Worm (Caenorhabditis elegans) whole organism, L2 larva: Measurements from ENCODE around the gene sid-5.

ENCODE experiments used
- C34F6.9 ChIP-seq: fragments of 150-350 bp; optimal IDR thresholded peaks from 2 replicates; lab custom pipeline; 2014; ENCODE audit warnings: missing biosample characterization, missing genetic modification characterization
- F13H6.1 ChIP-seq: sonication (generic microtip); optimal IDR thresholded peaks from 2 replicates; lab custom pipeline; 2016; ENCODE audit warnings: missing genetic modification characterization, missing compliant biosample characterization
- R02D3.7 ChIP-seq: fragments of 150-350 bp; optimal IDR thresholded peaks from 2 replicates; lab custom pipeline; 2014; ENCODE audit warnings: missing biosample characterization, missing genetic modification characterization
- Y55F3AM.14 ChIP-seq: fragments of 200-800 bp; sonication (Bioruptor generic); optimal IDR thresholded peaks from 2 replicates; lab custom pipeline; 2018; ENCODE audit warnings: mild to moderate bottlenecking, missing genetic modification characterization, missing compliant biosample characterization
- ZK546.5 ChIP-seq: sonication (generic microtip); optimal IDR thresholded peaks from 2 replicates; lab custom pipeline; 2017; ENCODE audit warnings: missing biosample characterization, missing genetic modification characterization
- aly-2 ChIP-seq: fragments of 150-350 bp; optimal IDR thresholded peaks from 2 replicates; lab custom pipeline; 2014; ENCODE audit warnings: missing biosample characterization, missing genetic modification characterization
- ama-1 ChIP-seq: fragments of 150-350 bp; optimal IDR thresholded peaks from 2 replicates; lab custom pipeline; 2018; ENCODE audit warnings: inconsistent platforms
- ceh-16 ChIP-seq: fragments of 150-350 bp; optimal IDR thresholded peaks from 2 replicates; lab custom pipeline; 2014; ENCODE audit warnings: missing biosample characterization, missing genetic modification characterization
- ceh-82 ChIP-seq: fragments of 150-350 bp; optimal IDR thresholded peaks from 2 replicates; lab custom pipeline; 2014; ENCODE audit warnings: missing biosample characterization, missing genetic modification characterization
- crh-2 ChIP-seq: sonication (generic microtip); optimal IDR thresholded peaks from 2 replicates; lab custom pipeline; 2017; ENCODE audit warnings: missing biosample characterization, missing genetic modification characterization
- dmd-4 ChIP-seq: sonication (generic microtip); optimal IDR thresholded peaks from 2 replicates; lab custom pipeline; 2017; ENCODE audit warnings: missing biosample characterization, missing genetic modification characterization
- egl-27 ChIP-seq: sonication (generic microtip); optimal IDR thresholded peaks from 3 replicates; lab custom pipeline; 2017; ENCODE audit warnings: missing biosample characterization, missing genetic modification reagents, missing genetic modification characterization
- elt-1 ChIP-seq: fragments of 150-350 bp; optimal IDR thresholded peaks from 2 replicates; lab custom pipeline; 2014; ENCODE audit warnings: missing biosample characterization, missing genetic modification characterization
- elt-3 ChIP-seq: sonication (generic microtip); optimal IDR thresholded peaks from 2 replicates; lab custom pipeline; 2017; ENCODE audit warnings: missing biosample characterization, missing genetic modification characterization
- fos-1 ChIP-seq: fragments of 150-350 bp; optimal IDR thresholded peaks from 2 replicates; lab custom pipeline; 2014; ENCODE audit warnings: missing biosample characterization, missing genetic modification characterization
- gmeb-1 ChIP-seq: fragments of 150-350 bp; optimal IDR thresholded peaks from 2 replicates; lab custom pipeline; 2014; ENCODE audit warnings: missing biosample characterization, missing genetic modification characterization
- lin-11 ChIP-seq: fragments of 150-350 bp; sonication (generic microtip); optimal IDR thresholded peaks from 2 replicates; lab custom pipeline; 2014; ENCODE audit warnings: missing biosample characterization, missing genetic modification characterization, inconsistent platforms, mixed read lengths
- lin-13 ChIP-seq: fragments of 150-350 bp; optimal IDR thresholded peaks from 2 replicates; lab custom pipeline; 2014; ENCODE audit warnings: missing biosample characterization, missing genetic modification reagents, missing genetic modification characterization
- lin-39 ChIP-seq: fragments of 150-350 bp; optimal IDR thresholded peaks from 2 replicates; lab custom pipeline; 2014; ENCODE audit warnings: missing biosample characterization, missing genetic modification reagents, missing genetic modification characterization
- lsy-2 ChIP-seq, 2 experiments: fragments of 150-350 bp in 1 of 2; sonication (generic microtip) in 1 of 2; optimal IDR thresholded peaks; 2 replicates each; lab custom pipeline; 2014 to 2017; ENCODE audit warnings: missing biosample characterization in 2 of 2, missing genetic modification characterization in 2 of 2
- mab-5 ChIP-seq: fragments of 150-350 bp; optimal IDR thresholded peaks from 2 replicates; lab custom pipeline; 2014; ENCODE audit warnings: missing biosample characterization, missing genetic modification characterization
- mdl-1 ChIP-seq, 2 experiments: fragments of 150-350 bp in 1 of 2; sonication (generic microtip) in 1 of 2; optimal IDR thresholded peaks; 2 replicates each; lab custom pipeline; 2017; ENCODE audit warnings: missing biosample characterization in 2 of 2, missing genetic modification characterization in 2 of 2
- nhr-11 ChIP-seq: fragments of 150-350 bp; optimal IDR thresholded peaks from 2 replicates; lab custom pipeline; 2014; ENCODE audit warnings: missing biosample characterization, missing genetic modification characterization
- nhr-12 ChIP-seq: fragments of 150-350 bp; optimal IDR thresholded peaks from 2 replicates; lab custom pipeline; 2014; ENCODE audit warnings: missing biosample characterization, missing genetic modification characterization
- nhr-129 ChIP-seq: fragments of 150-350 bp; optimal IDR thresholded peaks from 2 replicates; lab custom pipeline; 2014; ENCODE audit warnings: missing biosample characterization, missing genetic modification characterization
- nhr-237 ChIP-seq: fragments of 150-350 bp; optimal IDR thresholded peaks from 2 replicates; lab custom pipeline; 2014; ENCODE audit warnings: missing biosample characterization, missing genetic modification characterization
- nhr-25 ChIP-seq: fragments of 150-350 bp; sonication (generic microtip); optimal IDR thresholded peaks from 3 replicates; lab custom pipeline; 2014; ENCODE audit warnings: missing biosample characterization, missing genetic modification characterization
- nhr-6 ChIP-seq: fragments of 150-350 bp; optimal IDR thresholded peaks from 2 replicates; lab custom pipeline; 2014; ENCODE audit warnings: missing biosample characterization, missing genetic modification characterization
- nhr-77 ChIP-seq: fragments of 150-350 bp; optimal IDR thresholded peaks from 2 replicates; lab custom pipeline; 2014; ENCODE audit warnings: missing biosample characterization, missing genetic modification characterization
- sem-4 ChIP-seq: fragments of 150-350 bp; optimal IDR thresholded peaks from 2 replicates; lab custom pipeline; 2014; ENCODE audit warnings: missing biosample characterization, missing genetic modification reagents, missing genetic modification characterization
- sma-3 ChIP-seq: sonication (generic microtip); optimal IDR thresholded peaks from 2 replicates; lab custom pipeline; 2016; ENCODE audit warnings: missing genetic modification reagents, missing genetic modification characterization, missing compliant biosample characterization
- snpc-4 ChIP-seq: fragments of 150-350 bp; optimal IDR thresholded peaks from 2 replicates; lab custom pipeline; 2014; ENCODE audit warnings: missing biosample characterization, missing genetic modification characterization
- unc-39 ChIP-seq: fragments of 150-350 bp; optimal IDR thresholded peaks from 2 replicates; lab custom pipeline; 2014; ENCODE audit warnings: missing biosample characterization, missing genetic modification characterization
- unc-62 ChIP-seq: fragments of 150-350 bp; optimal IDR thresholded peaks from 2 replicates; lab custom pipeline; 2014; ENCODE audit warnings: missing biosample characterization, missing genetic modification reagents, missing genetic modification characterization
- zag-1 ChIP-seq: fragments of 150-350 bp; optimal IDR thresholded peaks from 2 replicates; lab custom pipeline; 2014; ENCODE audit warnings: missing biosample characterization, missing genetic modification characterization
- ztf-1 ChIP-seq: fragments of 200-800 bp; sonication (Bioruptor generic); conservative IDR thresholded peaks from 2 replicates; pipeline ENCODE4 v1.3.6; 2022; ENCODE audit warnings: missing genetic modification characterization, missing compliant biosample characterization
- ztf-11 ChIP-seq: sonication (generic microtip); optimal IDR thresholded peaks from 2 replicates; lab custom pipeline; 2017; ENCODE audit warnings: missing biosample characterization, missing genetic modification characterization
- ztf-4 ChIP-seq: fragments of 150-350 bp; optimal IDR thresholded peaks from 2 replicates; lab custom pipeline; 2014; ENCODE audit warnings: missing biosample characterization, missing genetic modification characterization

sid-5 gene

DNA sequence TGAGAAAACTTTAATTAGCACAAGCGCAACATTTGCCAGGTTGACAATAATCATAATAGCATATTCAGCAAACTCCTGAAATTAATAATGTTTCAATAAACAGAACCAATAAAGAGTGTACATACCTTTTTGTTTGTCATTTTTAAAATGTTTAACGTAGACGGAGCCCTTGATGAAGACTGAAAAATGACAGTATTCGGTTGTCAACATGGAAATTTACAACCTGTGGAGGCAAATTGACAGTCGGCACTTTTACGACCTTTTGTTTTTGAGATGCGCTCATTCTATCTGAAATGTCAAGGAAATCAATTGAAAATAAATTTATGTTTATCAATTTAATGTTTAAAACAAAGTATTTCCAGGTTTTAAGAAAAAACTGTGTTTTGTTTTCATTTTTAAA lies 20.1 kb upstream of the sid-5 start:
- TF ChIP-seq nhr-12 (tag; lab: Kevin White, UChicago): no peak
- no peak for TF ChIP-seq C34F6.9
- no peak for TF ChIP-seq R02D3.7 (tag; lab: Kevin White, UChicago)
- no peak for TF ChIP-seq lsy-2 (tag; optimal IDR thresholded peaks at IDR 0.05; lab: Kevin White, UChicago)
- no peak for TF ChIP-seq unc-39 (tag; lab: Kevin White, UChicago)
- no peak for TF ChIP-seq fos-1 (tag; lab: Kevin White, UChicago)
- TF ChIP-seq ama-1 (lab: Kevin White, UChicago): no peak
- no peak for TF ChIP-seq snpc-4 (tag; lab: Kevin White, UChicago)
- no peak for TF ChIP-seq mdl-1 (tag; optimal IDR thresholded peaks at IDR 0.05; lab: Kevin White, UChicago)
- TF ChIP-seq ceh-82: no peak
- TF ChIP-seq zag-1 (tag; lab: Kevin White, UChicago): no peak
- TF ChIP-seq lin-11: no peak

DNA sequence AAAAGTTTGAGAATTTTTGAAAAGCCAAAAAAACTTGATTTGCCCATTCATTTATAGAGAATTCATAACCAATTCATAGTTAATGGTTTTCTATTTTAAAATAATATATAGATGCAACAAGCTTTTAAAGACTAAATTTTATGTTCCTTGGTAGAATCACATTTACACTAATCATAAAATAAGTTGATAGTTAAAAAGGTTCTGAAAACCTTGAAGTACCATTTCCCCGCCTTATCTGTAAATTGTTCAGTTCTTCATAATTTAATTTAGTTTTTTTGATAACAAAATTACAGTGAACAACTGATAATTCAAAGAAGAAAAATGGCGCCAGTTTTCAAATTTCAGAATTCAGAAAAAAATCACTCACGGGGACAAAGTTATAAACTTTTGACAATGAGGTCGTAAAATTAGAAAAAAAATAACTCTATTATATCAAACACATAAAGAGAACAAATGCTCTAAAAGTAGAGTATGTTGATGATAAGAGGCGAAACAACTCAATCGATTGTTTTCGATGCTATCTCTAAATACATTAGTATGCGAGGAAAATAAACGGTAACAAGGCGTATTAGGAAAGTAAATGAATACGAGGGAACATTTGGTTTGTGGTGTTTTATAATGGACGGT lies 19.2 kb upstream of the sid-5 start, which contains the start of gene F41C6.7:
Gene F41C6.7, minus strand, starts transcription at position 51 of the 627 bp plus-strand sequence.
- peak; percentile 23 for TF ChIP-seq fos-1 (tag; lab: Kevin White, UChicago)
- TF ChIP-seq F13H6.1: no peak
- TF ChIP-seq, all 48 proteins: peak for 1

DNA sequence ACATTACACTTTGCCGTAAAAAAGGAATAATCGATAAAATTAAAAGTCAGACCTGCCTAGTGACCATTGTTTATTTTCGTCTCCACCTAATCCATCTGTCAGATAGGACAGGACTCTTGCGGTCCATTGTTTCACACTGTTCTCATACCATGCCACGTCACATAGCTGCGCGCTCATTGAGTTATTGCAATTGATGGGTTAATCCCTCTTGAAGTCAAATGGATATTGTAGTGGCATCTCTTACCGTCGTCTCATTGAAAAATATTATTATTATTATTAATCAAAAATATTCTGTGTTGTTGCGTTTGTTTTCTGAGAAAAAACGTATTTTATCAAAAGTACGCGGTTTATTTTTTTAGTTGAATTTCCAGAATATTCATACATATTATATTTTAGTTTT lies 16.3 kb upstream of the sid-5 start:
- no peak for TF ChIP-seq C34F6.9
- no peak for TF ChIP-seq lin-13
- no peak for TF ChIP-seq zag-1 (tag; lab: Kevin White, UChicago)
- no peak for TF ChIP-seq ceh-82
- no peak for TF ChIP-seq unc-39 (tag; lab: Kevin White, UChicago)
- TF ChIP-seq nhr-11 (tag; lab: Kevin White, UChicago): no peak
- no peak for TF ChIP-seq ZK546.5 (tag; lab: Kevin White, UChicago)
- no peak for TF ChIP-seq lsy-2 (tag; optimal IDR thresholded peaks at IDR 0.05; lab: Kevin White, UChicago)
- no peak for TF ChIP-seq unc-62
- no peak for TF ChIP-seq sem-4 (tag; lab: Kevin White, UChicago)
- no peak for TF ChIP-seq nhr-12 (tag; lab: Kevin White, UChicago)
- TF ChIP-seq aly-2: no peak
- TF ChIP-seq fos-1 (tag; lab: Kevin White, UChicago): no peak
- TF ChIP-seq dmd-4 (tag; lab: Kevin White, UChicago): no peak
- TF ChIP-seq Y55F3AM.14 (GFP tag; lab: Kevin White, UChicago): no peak
- no peak for TF ChIP-seq ztf-1 (GFP tag; lab: Robert Waterston, UW)
- no peak for TF ChIP-seq nhr-237 (tag; lab: Kevin White, UChicago)
- no peak for TF ChIP-seq nhr-77
- TF ChIP-seq ztf-4 (tag; lab: Kevin White, UChicago): no peak

DNA sequence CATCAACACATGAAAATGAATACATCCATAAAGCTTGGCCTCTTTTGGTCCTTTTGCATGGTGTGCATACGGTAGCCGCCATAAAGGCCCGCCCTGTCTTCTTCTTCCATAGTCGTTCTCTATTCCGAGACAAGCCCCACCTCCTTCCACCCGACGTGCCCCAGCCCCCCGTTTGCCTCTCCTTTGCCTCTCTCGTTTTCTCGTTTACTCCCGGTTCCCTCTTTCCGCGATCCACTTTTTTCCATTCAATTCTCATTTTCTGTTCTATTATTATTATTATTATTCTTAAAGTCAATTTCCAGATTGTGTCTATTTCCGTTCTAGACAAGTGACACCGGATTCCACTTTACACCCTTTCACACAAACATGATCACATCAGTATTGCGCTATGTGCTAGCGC lies 15.1 kb upstream of the sid-5 start, which contains the start of gene unc-6:
Gene unc-6, plus strand, starts transcription at position 301 of the 400 bp plus-strand sequence.
- TF ChIP-seq nhr-237 (tag; lab: Kevin White, UChicago) (no peak), nhr-6 (tag; lab: Kevin White, UChicago) (no peak), egl-27 (tag; lab: Kevin White, UChicago) (no peak), ceh-16 (tag; lab: Kevin White, UChicago) (no peak), elt-1 (tag; lab: Kevin White, UChicago) (no peak), unc-39 (tag; lab: Kevin White, UChicago) (no peak), sma-3 (GFP tag; lab: Kevin White, UChicago) (no peak), gmeb-1 (tag; lab: Kevin White, UChicago) (no peak), F13H6.1 (no peak), snpc-4 (tag; lab: Kevin White, UChicago) (no peak)

DNA sequence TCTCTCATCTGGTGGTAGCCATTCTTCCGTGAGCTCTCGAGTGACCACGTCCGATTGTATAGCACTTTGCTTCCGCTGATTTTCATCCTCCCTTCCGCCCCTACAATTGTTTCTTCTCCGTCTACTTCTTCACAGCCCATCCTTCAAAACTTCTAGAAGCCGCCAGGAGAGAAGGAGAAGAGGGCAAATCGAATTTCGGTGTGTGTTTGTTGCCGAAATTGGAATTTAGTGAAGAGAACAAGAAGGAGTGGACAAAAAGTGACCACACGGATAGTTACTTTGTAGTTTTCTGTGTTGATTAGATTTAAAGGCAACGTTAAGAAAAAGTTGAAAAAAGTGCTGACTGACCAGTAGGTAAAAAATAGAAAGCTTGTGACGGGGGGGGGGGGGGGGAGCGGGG lies 11.4 kb upstream of the sid-5 start:
- TF ChIP-seq F13H6.1 (peak; percentile 14), nhr-12 (tag; lab: Kevin White, UChicago) (no peak)

DNA sequence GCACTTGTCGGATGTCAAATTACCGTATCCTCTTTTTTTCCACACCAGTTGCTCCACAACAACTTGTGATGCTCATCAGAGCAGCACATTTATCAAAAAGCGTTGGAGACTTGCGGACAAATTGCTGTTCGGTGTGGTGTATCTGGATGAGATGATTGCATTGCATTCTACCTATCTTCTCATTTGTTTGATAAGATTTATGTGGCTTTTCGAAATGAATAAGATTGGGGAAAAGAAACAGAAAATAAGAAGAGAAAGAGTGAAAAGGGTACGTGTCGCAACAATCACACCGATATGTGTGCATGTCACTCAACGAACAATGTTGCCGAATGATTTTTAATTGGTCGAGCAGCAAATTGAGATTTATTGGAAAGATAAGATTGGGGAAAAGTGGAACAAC lies 10.4 kb upstream of the sid-5 start:
- no peak for TF ChIP-seq nhr-11 (tag; lab: Kevin White, UChicago)
- no peak for TF ChIP-seq sma-3 (GFP tag; lab: Kevin White, UChicago)
- no peak for TF ChIP-seq elt-3 (tag; lab: Kevin White, UChicago)
- TF ChIP-seq ceh-82: no peak
- no peak for TF ChIP-seq ztf-11 (tag; lab: Kevin White, UChicago)
- no peak for TF ChIP-seq nhr-12 (tag; lab: Kevin White, UChicago)
- peak; percentile 39 for TF ChIP-seq F13H6.1
- TF ChIP-seq C34F6.9: no peak
- peak in 1 of 2 experiments; percentile 68 for TF ChIP-seq lsy-2 (tag; optimal IDR thresholded peaks at IDR 0.05; lab: Kevin White, UChicago)
- peak; percentile 17 for TF ChIP-seq nhr-129
- no peak for TF ChIP-seq fos-1 (tag; lab: Kevin White, UChicago)
- TF ChIP-seq lin-39 (tag; lab: Kevin White, UChicago): peak; percentile 6
- peak; percentile 36 for TF ChIP-seq sem-4 (tag; lab: Kevin White, UChicago)
- no peak for TF ChIP-seq elt-1 (tag; lab: Kevin White, UChicago)
- no peak for TF ChIP-seq unc-62
- peak; percentile 55 for TF ChIP-seq mab-5 (tag; lab: Kevin White, UChicago)
- no peak for TF ChIP-seq nhr-25 (tag; lab: Kevin White, UChicago)
- no peak for TF ChIP-seq crh-2
